Worm (Caenorhabditis elegans) whole organism, late embryonic: Measurements from ENCODE around the gene Y77E11A.12.

Source experiments
- C08G9.2 ChIP-seq: sonication (generic microtip); optimal IDR thresholded peaks from 2 replicates; lab custom pipeline; 2016; ENCODE audit warnings: mild to moderate bottlenecking, missing genetic modification characterization, moderate library complexity, missing compliant biosample characterization
- C38D4.7 ChIP-seq: fragments of 200-800 bp; sonication (Bioruptor generic); optimal IDR thresholded peaks from 2 replicates; lab custom pipeline; 2018; ENCODE audit warnings: mild to moderate bottlenecking, missing genetic modification characterization, moderate library complexity, missing compliant biosample characterization
- T23F11.4 ChIP-seq: fragments of 200-800 bp; sonication (Bioruptor generic); optimal IDR thresholded peaks from 2 replicates; lab custom pipeline; 2018; ENCODE audit warnings: mild to moderate bottlenecking, missing genetic modification characterization, missing compliant biosample characterization
- Y22D7AL.16 ChIP-seq: sonication (generic microtip); optimal IDR thresholded peaks from 2 replicates; lab custom pipeline; 2016; ENCODE audit warnings: missing genetic modification characterization, missing compliant biosample characterization
- ahr-1 ChIP-seq: sonication (generic microtip); optimal IDR thresholded peaks from 2 replicates; lab custom pipeline; 2016; ENCODE audit warnings: missing genetic modification characterization, missing compliant biosample characterization
- ama-1 ChIP-seq: fragments of 150-350 bp; optimal IDR thresholded peaks from 2 replicates; lab custom pipeline; 2014
- ceh-14 ChIP-seq: sonication (generic microtip); optimal IDR thresholded peaks from 2 replicates; lab custom pipeline; 2016; ENCODE audit warnings: missing genotype, missing genetic modification characterization, missing compliant biosample characterization
- ceh-2 ChIP-seq: sonication (generic microtip); optimal IDR thresholded peaks from 2 replicates; lab custom pipeline; 2016; ENCODE audit warnings: missing genotype, missing genetic modification characterization, missing compliant biosample characterization
- ceh-30 ChIP-seq: fragments of 150-350 bp; optimal IDR thresholded peaks from 2 replicates; lab custom pipeline; 2014; ENCODE audit warnings: missing biosample characterization, missing genetic modification characterization
- ceh-34 ChIP-seq: sonication (generic microtip); optimal IDR thresholded peaks from 2 replicates; lab custom pipeline; 2016; ENCODE audit warnings: mild to moderate bottlenecking, missing genetic modification characterization, missing compliant biosample characterization
- ceh-6 ChIP-seq: fragments of 200-800 bp; sonication (Bioruptor generic); optimal IDR thresholded peaks from 2 replicates; lab custom pipeline; 2018; ENCODE audit warnings: mild to moderate bottlenecking, missing genetic modification characterization, missing compliant biosample characterization
- ceh-9 ChIP-seq: sonication (generic microtip); optimal IDR thresholded peaks from 2 replicates; lab custom pipeline; 2016; ENCODE audit warnings: mild to moderate bottlenecking, missing genetic modification characterization, inconsistent platforms, missing compliant biosample characterization
- che-1 ChIP-seq: sonication (generic microtip); optimal IDR thresholded peaks from 2 replicates; lab custom pipeline; 2016; ENCODE audit warnings: mild to moderate bottlenecking, missing genetic modification characterization, missing compliant biosample characterization
- dmd-4 ChIP-seq: sonication (generic microtip); optimal IDR thresholded peaks from 2 replicates; lab custom pipeline; 2016; ENCODE audit warnings: borderline replicate concordance, missing genetic modification characterization, missing compliant biosample characterization
- dve-1 ChIP-seq: sonication (generic microtip); optimal IDR thresholded peaks from 2 replicates; lab custom pipeline; 2017; ENCODE audit warnings: antibody characterized with exemption, mild to moderate bottlenecking, missing genetic modification characterization, missing compliant biosample characterization
- elt-2 ChIP-seq: sonication (generic microtip); optimal IDR thresholded peaks from 2 replicates; lab custom pipeline; 2016; ENCODE audit warnings: missing genetic modification reagents, missing genetic modification characterization, missing compliant biosample characterization
- eyg-1 ChIP-seq: sonication (generic microtip); optimal IDR thresholded peaks from 2 replicates; lab custom pipeline; 2016; ENCODE audit warnings: missing genotype, missing genetic modification characterization, missing compliant biosample characterization
- hlh-13 ChIP-seq: fragments of 200-800 bp; sonication (Bioruptor generic); optimal IDR thresholded peaks from 2 replicates; lab custom pipeline; 2018; ENCODE audit warnings: mild to moderate bottlenecking, missing genetic modification characterization, missing compliant biosample characterization
- hlh-15 ChIP-seq: sonication (generic microtip); optimal IDR thresholded peaks from 2 replicates; lab custom pipeline; 2016; ENCODE audit warnings: missing genetic modification characterization, missing compliant biosample characterization
- hlh-6 ChIP-seq: sonication (generic microtip); optimal IDR thresholded peaks from 2 replicates; lab custom pipeline; 2016; ENCODE audit warnings: missing genotype, missing genetic modification characterization, missing compliant biosample characterization
- madf-2 ChIP-seq: sonication (generic microtip); optimal IDR thresholded peaks from 2 replicates; lab custom pipeline; 2017; ENCODE audit warnings: missing genetic modification characterization, missing compliant biosample characterization
- mec-3 ChIP-seq: sonication (generic microtip); optimal IDR thresholded peaks from 2 replicates; lab custom pipeline; 2016; ENCODE audit warnings: borderline replicate concordance, missing genetic modification characterization, missing compliant biosample characterization
- nhr-11 ChIP-seq: fragments of 150-350 bp; optimal IDR thresholded peaks from 2 replicates; lab custom pipeline; 2014; ENCODE audit warnings: missing biosample characterization, missing genetic modification characterization
- nhr-232 ChIP-seq: sonication (generic microtip); optimal IDR thresholded peaks from 2 replicates; lab custom pipeline; 2016; ENCODE audit warnings: missing genetic modification characterization, missing compliant biosample characterization
- odd-2 ChIP-seq: sonication (generic microtip); optimal IDR thresholded peaks from 2 replicates; lab custom pipeline; 2017; ENCODE audit warnings: antibody characterized with exemption, mild to moderate bottlenecking, missing genetic modification characterization, missing compliant biosample characterization
- pax-1 ChIP-seq: fragments of 150-350 bp; optimal IDR thresholded peaks from 2 replicates; lab custom pipeline; 2014; ENCODE audit warnings: missing biosample characterization, missing genetic modification characterization
- pha-2 ChIP-seq: sonication (generic microtip); optimal IDR thresholded peaks from 2 replicates; lab custom pipeline; 2017; ENCODE audit warnings: mild to moderate bottlenecking, missing genetic modification characterization, missing compliant biosample characterization
- pha-4 ChIP-seq: fragments of 150-350 bp; optimal IDR thresholded peaks from 2 replicates; lab custom pipeline; 2018; ENCODE audit warnings: missing biosample characterization, missing genetic modification reagents, missing genetic modification characterization
- pqm-1 ChIP-seq: sonication (generic microtip); optimal IDR thresholded peaks from 2 replicates; lab custom pipeline; 2016; ENCODE audit warnings: missing genetic modification characterization, missing compliant biosample characterization
- pros-1 ChIP-seq: fragments of 150-350 bp; optimal IDR thresholded peaks from 2 replicates; lab custom pipeline; 2014; ENCODE audit warnings: missing biosample characterization, missing genetic modification reagents, missing genetic modification characterization
- ref-2 ChIP-seq: sonication (generic microtip); optimal IDR thresholded peaks from 2 replicates; lab custom pipeline; 2016; ENCODE audit warnings: missing genetic modification characterization, missing compliant biosample characterization
- sox-2 ChIP-seq: fragments of 200-800 bp; sonication (Bioruptor generic); IDR thresholded peaks from 2 replicates; pipeline ENCODE4 v1.3.6; 2022; ENCODE audit warnings: missing genetic modification reagents, missing genetic modification characterization, missing compliant biosample characterization
- sox-4 ChIP-seq: sonication (generic microtip); optimal IDR thresholded peaks from 2 replicates; lab custom pipeline; 2017; ENCODE audit warnings: mild to moderate bottlenecking, missing genetic modification characterization, inconsistent platforms, missing compliant biosample characterization
- syd-9 ChIP-seq: sonication (generic microtip); optimal IDR thresholded peaks from 2 replicates; lab custom pipeline; 2016; ENCODE audit warnings: mild to moderate bottlenecking, missing genetic modification characterization, moderate library complexity, missing compliant biosample characterization
- unc-3 ChIP-seq, 2 experiments: fragments of 200-800 bp in 1 of 2; sonication (Bioruptor generic) in 1 of 2; sonication (generic microtip) in 1 of 2; conservative IDR thresholded peaks in 1 of 2; optimal IDR thresholded peaks in 1 of 2; 2 replicates each; pipeline versions ENCODE4 v1.3.6 to Lab custom; 2016 to 2022; ENCODE audit warnings: missing compliant biosample characterization in 2 of 2, missing genetic modification characterization in 2 of 2, missing genetic modification reagents in 1 of 2
- unc-55 ChIP-seq: sonication (generic microtip); optimal IDR thresholded peaks from 2 replicates; lab custom pipeline; 2017; ENCODE audit warnings: missing biosample characterization, missing genetic modification reagents, missing genetic modification characterization
- unc-86 ChIP-seq: sonication (generic microtip); optimal IDR thresholded peaks from 2 replicates; lab custom pipeline; 2016; ENCODE audit warnings: missing genetic modification characterization, missing compliant biosample characterization

Gene Y77E11A.12

ce11 chrIV:1469093-1469492 lies 5.8 kb downstream of the Y77E11A.12 start:
- no peak for TF ChIP-seq sox-2 (GFP tag; lab: Robert Waterston, UW)
- no peak for TF ChIP-seq ceh-30 (tag; lab: Kevin White, UChicago)
- TF ChIP-seq ceh-14 (tag; lab: Kevin White, UChicago): no peak
- TF ChIP-seq syd-9 (tag; lab: Kevin White, UChicago): no peak

- TF ChIP-seq Y22D7AL.16 (tag; lab: Kevin White, UChicago) (no peak), C08G9.2 (tag; lab: Kevin White, UChicago) (no peak), dve-1 (tag; lab: Kevin White, UChicago) (no peak), pha-2 (tag; lab: Kevin White, UChicago) (no peak), syd-9 (tag; lab: Kevin White, UChicago) (no peak), pros-1 (no peak), ahr-1 (no peak), mec-3 (tag; lab: Kevin White, UChicago) (no peak), ref-2 (tag; lab: Kevin White, UChicago) (no peak), dmd-4 (no peak)
- TF ChIP-seq, all 69 proteins: peak for 0
These were observed 9.4 kb downstream of the Y77E11A.12 start for ce11 chrIV:1465462-1465861.

ce11 chrIV:1461463-1461862 lies 13.4 kb downstream of the Y77E11A.12 start:
- TF ChIP-seq syd-9 (tag; lab: Kevin White, UChicago): no peak
- no peak for TF ChIP-seq ceh-2
- TF ChIP-seq C08G9.2 (tag; lab: Kevin White, UChicago): no peak
- TF ChIP-seq T23F11.4: no peak
- no peak for TF ChIP-seq pqm-1 (tag; lab: Kevin White, UChicago)
- TF ChIP-seq ceh-34 (tag; lab: Kevin White, UChicago): no peak
- TF ChIP-seq unc-55 (GFP tag; lab: Kevin White, UChicago): no peak
- TF ChIP-seq ceh-9 (tag; lab: Kevin White, UChicago): no peak
- no peak for TF ChIP-seq ama-1 (lab: Kevin White, UChicago)
- no peak for TF ChIP-seq hlh-13 (GFP tag; lab: Kevin White, UChicago)
- TF ChIP-seq unc-3 (GFP tag; conservative IDR thresholded peaks at IDR 0.05; lab: Robert Waterston, UW): no peak
- TF ChIP-seq unc-3 (tag; optimal IDR thresholded peaks at IDR 0.05; lab: Kevin White, UChicago): no peak
- TF ChIP-seq C38D4.7 (GFP tag; lab: Kevin White, UChicago): no peak

- no peak for TF ChIP-seq unc-86 (tag; lab: Kevin White, UChicago)
- TF ChIP-seq elt-2: no peak
- TF ChIP-seq hlh-6 (tag; lab: Kevin White, UChicago): no peak
These were observed 14.2 kb downstream of the Y77E11A.12 start, which contains the start of gene col-106 for ce11 chrIV:1460686-1461085. TSS of gene col-106 (minus strand) at chrIV:1460786.

ce11 chrIV:1459826-1460489 lies 15.0 kb downstream of the Y77E11A.12 start:
- TF ChIP-seq mec-3 (tag; lab: Kevin White, UChicago) (no peak), sox-4 (tag; lab: Kevin White, UChicago) (no peak), odd-2 (tag; lab: Kevin White, UChicago) (no peak), nhr-232 (tag; lab: Kevin White, UChicago) (no peak), che-1 (tag; lab: Kevin White, UChicago) (no peak), ceh-6 (GFP tag; lab: Kevin White, UChicago) (no peak), pax-1 (tag; lab: Kevin White, UChicago) (no peak), hlh-6 (tag; lab: Kevin White, UChicago) (no peak), pha-2 (tag; lab: Kevin White, UChicago) (no peak), pha-4 (tag; lab: Kevin White, UChicago) (no peak), madf-2 (tag; lab: Kevin White, UChicago) (no peak), eyg-1 (tag; lab: Kevin White, UChicago) (no peak), nhr-11 (tag; lab: Kevin White, UChicago) (no peak), hlh-15 (tag; lab: Kevin White, UChicago) (no peak), ceh-14 (tag; lab: Kevin White, UChicago) (no peak), unc-86 (tag; lab: Kevin White, UChicago) (no peak), C08G9.2 (tag; lab: Kevin White, UChicago) (no peak)
